Fruit fly (Drosophila melanogaster) whole organism, prepupa: ENCODE measurements around the gene Rbp1-like.

ENCODE experiments used
- CG10631 ChIP-seq: fragments of 200-800 bp; sonication (Bioruptor generic); optimal IDR thresholded peaks from 2 replicates; lab custom pipeline; 2016; ENCODE audit warnings: missing biosample characterization, missing genetic modification characterization
- CG10669 ChIP-seq: fragments of 200-800 bp; sonication (Bioruptor generic); optimal IDR thresholded peaks from 3 replicates; lab custom pipeline; 2018; ENCODE audit warnings: missing biosample characterization, mild to moderate bottlenecking, missing genetic modification characterization, moderate library complexity
- CG11762 ChIP-seq: fragments of 200-800 bp; sonication (Bioruptor generic); optimal IDR thresholded peaks from 3 replicates; lab custom pipeline; 2016; ENCODE audit warnings: missing biosample characterization, missing genetic modification characterization; ENCODE audit not compliant: insufficient read depth
- CG11902 ChIP-seq: fragments of 200-800 bp; sonication (Bioruptor generic); optimal IDR thresholded peaks from 3 replicates; lab custom pipeline; 2016; ENCODE audit warnings: missing biosample characterization, missing genetic modification characterization
- CG15336 ChIP-seq: fragments of 200-800 bp; sonication (Bioruptor generic); IDR thresholded peaks from 2 replicates; pipeline ENCODE4 v1.3.6; 2022; ENCODE audit warnings: missing biosample characterization, missing genetic modification characterization
- CG16779 ChIP-seq: fragments of 200-800 bp; sonication (Bioruptor generic); optimal IDR thresholded peaks from 3 replicates; lab custom pipeline; 2017; ENCODE audit warnings: missing biosample characterization, mild to moderate bottlenecking, missing genetic modification characterization
- CG31627 ChIP-seq: fragments of 200-800 bp; sonication (Bioruptor generic); optimal IDR thresholded peaks from 3 replicates; lab custom pipeline; 2016; ENCODE audit warnings: missing biosample characterization, missing genetic modification characterization
- CG32006 ChIP-seq: fragments of 200-800 bp; sonication (Bioruptor generic); optimal IDR thresholded peaks from 3 replicates; lab custom pipeline; 2017; ENCODE audit warnings: missing biosample characterization, mild to moderate bottlenecking, missing genetic modification characterization
- CG3919 ChIP-seq: fragments of 200-800 bp; sonication (Bioruptor generic); optimal IDR thresholded peaks from 3 replicates; lab custom pipeline; 2016; ENCODE audit warnings: missing biosample characterization, missing genetic modification characterization
- CG6163 ChIP-seq: fragments of 200-800 bp; sonication (Bioruptor generic); IDR thresholded peaks from 3 replicates; pipeline ENCODE4 v1.3.6; 2022; ENCODE audit warnings: missing biosample characterization, missing genetic modification characterization
- CG6276 ChIP-seq: fragments of 200-800 bp; sonication (Bioruptor generic); optimal IDR thresholded peaks from 2 replicates; lab custom pipeline; 2017; ENCODE audit warnings: missing biosample characterization, mild to moderate bottlenecking, missing genetic modification characterization
- CG6808 ChIP-seq: fragments of 200-800 bp; sonication (Bioruptor generic); optimal IDR thresholded peaks from 3 replicates; lab custom pipeline; 2017; ENCODE audit warnings: missing biosample characterization, missing genetic modification characterization, mild to moderate bottlenecking, moderate library complexity, missing genetic modification reagents
- CG7368 ChIP-seq: fragments of 200-800 bp; sonication (Bioruptor generic); optimal IDR thresholded peaks from 3 replicates; lab custom pipeline; 2016; ENCODE audit warnings: missing biosample characterization, missing genetic modification characterization
- CG8119 ChIP-seq: fragments of 200-800 bp; sonication (Bioruptor generic); IDR thresholded peaks from 3 replicates; pipeline ENCODE4 v1.3.6; 2022; ENCODE audit warnings: missing biosample characterization, missing genetic modification characterization
- CG8319 ChIP-seq: fragments of 200-800 bp; sonication (Bioruptor generic); optimal IDR thresholded peaks from 3 replicates; lab custom pipeline; 2016; ENCODE audit warnings: missing biosample characterization, missing genetic modification characterization
- CG8632 ChIP-seq: fragments of 200-800 bp; sonication (Bioruptor generic); optimal IDR thresholded peaks from 3 replicates; lab custom pipeline; 2016; ENCODE audit warnings: missing biosample characterization, missing genetic modification characterization
- Eip75B ChIP-seq: fragments of 200-800 bp; sonication (Bioruptor generic); optimal IDR thresholded peaks from 3 replicates; lab custom pipeline; 2016; ENCODE audit warnings: missing biosample characterization, missing genetic modification characterization
- Eip78C ChIP-seq: fragments of 200-800 bp; sonication (Bioruptor generic); peaks from one replicate; lab custom pipeline; 2016; ENCODE audit warnings: missing biosample characterization, missing genetic modification characterization
- Ets21C ChIP-seq: fragments of 200-800 bp; sonication (Bioruptor generic); optimal IDR thresholded peaks from 3 replicates; lab custom pipeline; 2016; ENCODE audit warnings: missing biosample characterization, missing genetic modification characterization
- Gug ChIP-seq: fragments of 200-800 bp; sonication (Bioruptor generic); IDR thresholded peaks from 2 replicates; pipeline ENCODE4 v1.3.6; 2022; ENCODE audit warnings: missing biosample characterization, missing genetic modification characterization
- Hr38 ChIP-seq: sonication (Bioruptor generic); optimal IDR thresholded peaks from 2 replicates; lab custom pipeline; 2016; ENCODE audit warnings: missing biosample characterization, missing genetic modification characterization
- Hr39 ChIP-seq: fragments of 200-800 bp; sonication (Bioruptor generic); optimal IDR thresholded peaks from 2 replicates; lab custom pipeline; 2016; ENCODE audit warnings: missing biosample characterization, missing genetic modification characterization
- Met ChIP-seq: fragments of 200-800 bp; sonication (Bioruptor generic); optimal IDR thresholded peaks from 3 replicates; lab custom pipeline; 2016; ENCODE audit warnings: missing biosample characterization, missing genetic modification characterization
- Smox ChIP-seq: fragments of 200-800 bp; sonication (Bioruptor generic); optimal IDR thresholded peaks from 3 replicates; lab custom pipeline; 2016; ENCODE audit warnings: missing biosample characterization, missing genetic modification characterization
- Sox102F ChIP-seq: fragments of 200-800 bp; sonication (Bioruptor generic); optimal IDR thresholded peaks from 2 replicates; lab custom pipeline; 2016; ENCODE audit warnings: missing biosample characterization, mild to moderate bottlenecking, missing genetic modification characterization
- Sox14 ChIP-seq: fragments of 200-800 bp; sonication (Bioruptor generic); optimal IDR thresholded peaks from 3 replicates; lab custom pipeline; 2016; ENCODE audit warnings: missing biosample characterization, missing genetic modification characterization
- acj6 ChIP-seq: fragments of 200-800 bp; sonication (Bioruptor generic); optimal IDR thresholded peaks from 3 replicates; lab custom pipeline; 2016; ENCODE audit warnings: missing biosample characterization, missing genetic modification characterization
- dsx ChIP-seq: fragments of 200-800 bp; optimal IDR thresholded peaks from 3 replicates; lab custom pipeline; 2019; ENCODE audit warnings: missing biosample characterization, mild to moderate bottlenecking, missing genetic modification characterization, moderate library complexity; ENCODE audit not compliant: poor library complexity, severe bottlenecking
- fd59A ChIP-seq: fragments of 200-800 bp; sonication (Bioruptor generic); optimal IDR thresholded peaks from 2 replicates; lab custom pipeline; 2017; ENCODE audit warnings: missing biosample characterization, mild to moderate bottlenecking, missing genetic modification characterization, missing genetic modification reagents
- fd85E ChIP-seq: fragments of 200-800 bp; sonication (Bioruptor generic); optimal IDR thresholded peaks from 3 replicates; lab custom pipeline; 2016; ENCODE audit warnings: missing biosample characterization, missing genetic modification characterization
- fkh ChIP-seq: fragments of 200-800 bp; sonication (Bioruptor generic); optimal IDR thresholded peaks from 3 replicates; lab custom pipeline; 2017; ENCODE audit warnings: missing biosample characterization, mild to moderate bottlenecking, missing genetic modification characterization, moderate library complexity
- lz ChIP-seq: fragments of 200-800 bp; sonication (Bioruptor generic); optimal IDR thresholded peaks from 3 replicates; lab custom pipeline; 2016; ENCODE audit warnings: missing biosample characterization, missing genetic modification characterization
- net ChIP-seq: fragments of 200-800 bp; sonication (Bioruptor generic); optimal IDR thresholded peaks from 3 replicates; lab custom pipeline; 2016; ENCODE audit warnings: missing biosample characterization, missing genetic modification characterization
- pdm3 ChIP-seq: fragments of 200-800 bp; sonication (Bioruptor generic); optimal IDR thresholded peaks from 3 replicates; lab custom pipeline; 2016; ENCODE audit warnings: missing biosample characterization, missing genetic modification characterization
- salr ChIP-seq, 2 experiments: fragments of 200-800 bp; sonication (Bioruptor generic); optimal IDR thresholded peaks; 3 replicates each; lab custom pipeline; 2016 to 2018; ENCODE audit warnings: missing biosample characterization in 2 of 2, missing genetic modification characterization in 2 of 2, mild to moderate bottlenecking in 1 of 2
- spab ChIP-seq: fragments of 200-800 bp; sonication (Bioruptor generic); optimal IDR thresholded peaks from 2 replicates; lab custom pipeline; 2017; ENCODE audit warnings: missing biosample characterization, mild to moderate bottlenecking, missing genetic modification characterization, missing genetic modification reagents
- ss ChIP-seq, 2 experiments: fragments of 200-800 bp; sonication (Bioruptor generic); optimal IDR thresholded peaks; 2 replicates in 1 of 2; 3 replicates in 1 of 2; lab custom pipeline; 2017 to 2018; ENCODE audit warnings: mild to moderate bottlenecking in 2 of 2, missing biosample characterization in 2 of 2, missing genetic modification characterization in 2 of 2, moderate library complexity in 1 of 2
- svp ChIP-seq: fragments of 200-800 bp; sonication (Bioruptor generic); peaks from one replicate; lab custom pipeline; 2016; ENCODE audit warnings: missing biosample characterization, missing genetic modification characterization
- topi ChIP-seq: fragments of 200-800 bp; sonication (Bioruptor generic); optimal IDR thresholded peaks from 3 replicates; lab custom pipeline; 2016; ENCODE audit warnings: missing biosample characterization, missing genetic modification characterization
- vri ChIP-seq: fragments of 200-800 bp; sonication (Bioruptor generic); optimal IDR thresholded peaks from 3 replicates; lab custom pipeline; 2016; ENCODE audit warnings: missing biosample characterization, mild to moderate bottlenecking, missing genetic modification characterization

The Rbp1-like gene

dm6 chrX:13376520-13376919 is 8.2 kb downstream of the Rbp1-like start (continued):
- TF ChIP-seq ss (GFP tag; optimal IDR thresholded peaks at IDR 0.05; lab: Kevin White, UChicago) = peak in 1 of 2 experiments; percentile 25
- TF ChIP-seq CG10631 = peak; percentile 56
- peak; percentile 13 for TF ChIP-seq lz (GFP tag; lab: Kevin White, UChicago)
- peak; percentile 47 for TF ChIP-seq Met (GFP tag; lab: Kevin White, UChicago)
- TF ChIP-seq CG31627 (GFP tag; lab: Kevin White, UChicago) = peak; percentile 35
- TF ChIP-seq spab (GFP tag; lab: Kevin White, UChicago) = peak; percentile 32
- peak; percentile 52 for TF ChIP-seq CG15336
- TF ChIP-seq CG6276 (GFP tag; lab: Kevin White, UChicago) = peak; percentile 34
- TF ChIP-seq Sox102F (GFP tag; lab: Kevin White, UChicago) = no peak
- peak; percentile 44; the same call in 1 of the 3 replicates for TF ChIP-seq CG8119 (GFP tag; lab: Robert Waterston, UW)
- TF ChIP-seq fkh (GFP tag; lab: Kevin White, UChicago) = no peak
- TF ChIP-seq Hr38 (GFP tag; lab: Kevin White, UChicago) = no peak
- no peak for TF ChIP-seq dsx (GFP tag; lab: Kevin White, UChicago)

- TF ChIP-seq fkh (GFP tag; lab: Kevin White, UChicago) (no peak), vri (peak; percentile 15), spab (GFP tag; lab: Kevin White, UChicago) (no peak), CG6808 (GFP tag; lab: Kevin White, UChicago) (no peak), Smox (GFP tag; lab: Kevin White, UChicago) (no peak), svp (peak; percentile 66), CG11902 (GFP tag; lab: Kevin White, UChicago) (no peak), CG3919 (GFP tag; lab: Kevin White, UChicago) (no peak), CG31627 (GFP tag; lab: Kevin White, UChicago) (no peak), Met (GFP tag; lab: Kevin White, UChicago) (no peak), CG8632 (GFP tag; lab: Kevin White, UChicago) (no peak), Gug (GFP tag; lab: Robert Waterston, UW) (no peak), Eip78C (GFP tag; lab: Kevin White, UChicago) (peak; percentile 4), CG32006 (no peak), pdm3 (GFP tag; lab: Kevin White, UChicago) (no peak)
Measured at dm6 chrX:13375489-13375997, 9.1 kb downstream of the Rbp1-like start.

DNA sequence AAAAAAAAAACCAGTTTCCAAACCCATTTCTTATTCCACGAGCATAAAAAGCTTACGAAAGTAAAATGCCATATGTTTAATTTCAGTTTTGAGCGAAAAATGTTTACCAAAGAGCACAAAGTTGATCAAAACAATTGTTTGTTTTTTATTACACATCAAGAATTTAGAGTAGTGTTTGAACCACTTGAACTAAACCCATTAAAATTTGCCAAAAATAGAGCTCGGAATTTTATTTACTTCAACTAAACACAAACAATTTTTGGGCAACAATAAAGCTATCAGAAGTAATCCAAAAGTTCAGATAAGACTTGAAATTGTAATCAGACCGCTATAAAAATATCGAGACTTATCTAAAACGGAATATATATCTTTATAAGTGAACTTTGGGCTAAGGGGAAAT is 9.7 kb downstream of the Rbp1-like start:
- TF ChIP-seq Eip75B (GFP tag; lab: Kevin White, UChicago) (no peak), Ets21C (no peak), CG8632 (GFP tag; lab: Kevin White, UChicago) (no peak), acj6 (GFP tag; lab: Kevin White, UChicago) (no peak), Hr39 (GFP tag; lab: Kevin White, UChicago) (no peak), fd85E (GFP tag; lab: Kevin White, UChicago) (no peak)

DNA sequence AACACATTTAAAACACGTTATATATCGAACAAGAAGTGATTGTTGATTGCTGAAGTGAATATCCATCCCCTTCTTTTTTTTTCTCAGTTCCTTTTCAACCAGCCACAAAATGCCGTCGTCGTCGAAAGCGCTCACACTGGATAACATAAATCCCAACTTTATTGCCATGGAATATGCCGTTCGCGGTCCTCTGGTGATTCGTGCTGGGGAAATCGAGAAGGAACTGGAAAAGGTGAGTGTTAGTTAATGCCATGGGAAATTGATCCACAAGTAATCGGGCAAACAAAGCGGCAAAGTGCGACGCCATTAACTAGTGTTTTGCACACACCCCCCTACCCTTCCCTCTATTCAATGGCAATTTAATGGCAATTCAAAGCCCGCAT is 10.5 kb downstream of the Rbp1-like start:
- TF ChIP-seq CG7368 (GFP tag; lab: Kevin White, UChicago) (no peak), CG16779 (tag; lab: Kevin White, UChicago) (no peak)

DNA sequence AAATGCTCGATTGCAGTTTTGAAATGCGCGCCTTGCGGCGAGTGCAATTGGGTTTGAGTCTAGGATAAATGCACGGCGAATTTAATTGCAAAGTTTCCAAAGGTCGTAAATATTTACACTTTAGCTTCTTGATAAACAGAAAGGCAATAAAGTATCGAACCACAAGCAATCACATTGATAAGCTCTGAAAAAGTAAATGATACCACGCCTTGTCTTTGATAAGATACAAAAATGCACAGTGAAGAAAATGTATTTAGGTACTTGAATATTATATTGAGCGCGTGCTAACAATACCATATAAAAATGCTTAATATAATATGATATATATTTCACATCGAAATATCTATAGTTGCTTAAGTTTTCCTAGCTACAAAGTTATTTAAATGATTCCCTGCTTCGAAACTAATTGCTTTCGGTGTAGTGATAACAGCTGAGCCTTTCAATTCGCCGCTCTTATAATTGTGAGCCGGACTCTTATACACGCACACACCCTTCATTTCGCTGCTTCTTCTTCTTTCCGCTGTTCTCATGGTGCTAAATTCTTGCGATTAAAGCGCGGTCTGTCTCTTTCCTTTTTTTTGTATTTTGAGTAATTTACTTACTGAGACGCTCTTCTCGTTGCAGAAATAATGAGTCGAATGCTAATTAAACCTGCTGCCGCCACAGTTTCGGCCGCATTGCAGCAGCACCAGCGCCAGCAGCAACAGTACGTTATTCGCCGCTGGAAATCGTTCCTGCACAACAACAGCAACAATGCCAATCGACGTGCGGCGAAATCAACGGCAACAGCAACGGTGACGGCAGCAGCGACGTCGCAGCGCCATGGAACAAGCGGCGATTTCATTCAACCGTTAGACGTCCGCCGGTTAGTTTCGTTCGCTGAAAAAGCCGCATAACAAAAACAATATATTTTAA is 11.2 kb downstream of the Rbp1-like start:
- peak; percentile 80 for TF ChIP-seq Sox14
- TF ChIP-seq fd85E (GFP tag; lab: Kevin White, UChicago) = peak; percentile 41
- TF ChIP-seq topi (GFP tag; lab: Kevin White, UChicago) = peak; percentile 85
- peak; percentile 86 for TF ChIP-seq CG15336
- TF ChIP-seq net (GFP tag; lab: Kevin White, UChicago) = peak; percentile 91
- peak; percentile 91 for TF ChIP-seq CG8632 (GFP tag; lab: Kevin White, UChicago)
- TF ChIP-seq dsx (GFP tag; lab: Kevin White, UChicago) = peak; percentile 89
- TF ChIP-seq Met (GFP tag; lab: Kevin White, UChicago) = peak; percentile 85
- peak; percentile 71 to 81 for TF ChIP-seq salr (GFP tag; optimal IDR thresholded peaks at IDR 0.05; lab: Kevin White, UChicago)
- peak; percentile 81 for TF ChIP-seq CG6163 (GFP tag; lab: Robert Waterston, UW)
- peak; percentile 86 for TF ChIP-seq CG11762
- TF ChIP-seq Gug (GFP tag; lab: Robert Waterston, UW) = peak; percentile 81
- peak; percentile 85 for TF ChIP-seq CG10669 (GFP tag; lab: Kevin White, UChicago)
- peak; percentile 81 for TF ChIP-seq CG8319 (GFP tag; lab: Kevin White, UChicago)
- TF ChIP-seq Hr39 (GFP tag; lab: Kevin White, UChicago) = peak; percentile 77
- peak; percentile 71 for TF ChIP-seq fd59A (GFP tag; lab: Kevin White, UChicago)
- peak; percentile 83 for TF ChIP-seq CG6808 (GFP tag; lab: Kevin White, UChicago)
- TF ChIP-seq spab (GFP tag; lab: Kevin White, UChicago) = peak; percentile 80
